Worm (Caenorhabditis elegans) whole organism, young adult: ENCODE results near the gene C01G10.10.
A peak's percentile ranks its signal among the peaks of the same experiment; 100 is the strongest.
"Not testable (repeated sequence)": the region's sequence is repeated elsewhere in the genome, so short reads cannot be mapped to it uniquely, and the experiment has no call there.

Experiments used
- F33H1.4 ChIP-seq: fragments of 200-800 bp; sonication (Bioruptor generic); IDR thresholded peaks from 2 replicates; pipeline ENCODE4 v1.3.6; 2022; ENCODE audit warnings: missing genetic modification reagents, missing genetic modification characterization, missing compliant biosample characterization
- F57C9.4 ChIP-seq: sonication (generic microtip); optimal IDR thresholded peaks from 2 replicates; lab custom pipeline; 2017; ENCODE audit warnings: mild to moderate bottlenecking, missing genetic modification characterization, missing compliant biosample characterization
- K12H6.12 ChIP-seq: fragments of 200-800 bp; sonication (Bioruptor generic); optimal IDR thresholded peaks from 2 replicates; lab custom pipeline; 2018; ENCODE audit warnings: mild to moderate bottlenecking, missing genetic modification characterization, missing compliant biosample characterization
- Y79H2A.3 ChIP-seq: fragments of 200-800 bp; sonication (Bioruptor generic); conservative IDR thresholded peaks from 2 replicates; pipeline ENCODE4 v1.3.6; 2022; ENCODE audit warnings: missing genetic modification reagents, missing genetic modification characterization, missing compliant biosample characterization
- Y95B8A.8 ChIP-seq: fragments of 200-800 bp; sonication (Bioruptor generic); IDR thresholded peaks from 2 replicates; pipeline ENCODE4 v1.3.6; 2022; ENCODE audit warnings: missing genetic modification reagents, missing genetic modification characterization, missing compliant biosample characterization
- aptf-2 ChIP-seq: fragments of 200-800 bp; sonication (Bioruptor generic); conservative IDR thresholded peaks from 2 replicates; pipeline ENCODE4 v1.3.6; 2022; ENCODE audit warnings: missing genetic modification reagents, missing genetic modification characterization, missing compliant biosample characterization
- ceh-100 ChIP-seq: fragments of 200-800 bp; sonication (Bioruptor generic); IDR thresholded peaks from 2 replicates; pipeline ENCODE4 v1.3.6; 2022; ENCODE audit warnings: missing genetic modification reagents, missing genetic modification characterization, missing compliant biosample characterization
- ekl-4 ChIP-seq: fragments of 200-800 bp; sonication (Bioruptor generic); IDR thresholded peaks from 2 replicates; pipeline ENCODE4 v1.3.6; 2022; ENCODE audit warnings: missing genetic modification reagents, missing genetic modification characterization, missing compliant biosample characterization
- ets-4 ChIP-seq: fragments of 200-800 bp; sonication (Bioruptor generic); optimal IDR thresholded peaks from 2 replicates; lab custom pipeline; 2018; ENCODE audit warnings: mild to moderate bottlenecking, missing genetic modification characterization, missing compliant biosample characterization
- hmg-1.2 ChIP-seq: fragments of 200-800 bp; sonication (Bioruptor generic); IDR thresholded peaks from 2 replicates; pipeline ENCODE4 v1.3.6; 2022; ENCODE audit warnings: missing genetic modification reagents, missing genetic modification characterization, missing compliant biosample characterization
- lsy-27 ChIP-seq: sonication (generic microtip); optimal IDR thresholded peaks from 2 replicates; lab custom pipeline; 2017; ENCODE audit warnings: missing genetic modification characterization, mild to moderate bottlenecking, missing compliant biosample characterization, antibody characterized with exemption, missing genotype, borderline replicate concordance; ENCODE audit not compliant: insufficient read depth
- madf-10 ChIP-seq: sonication (generic microtip); optimal IDR thresholded peaks from 2 replicates; lab custom pipeline; 2016; ENCODE audit warnings: mild to moderate bottlenecking, missing genetic modification characterization, missing compliant biosample characterization
- nhr-120 ChIP-seq: fragments of 200-800 bp; sonication (Bioruptor generic); IDR thresholded peaks from 2 replicates; pipeline ENCODE4 v1.3.6; 2022; ENCODE audit warnings: missing genetic modification characterization, missing compliant biosample characterization

C01G10.10 gene

DNA sequence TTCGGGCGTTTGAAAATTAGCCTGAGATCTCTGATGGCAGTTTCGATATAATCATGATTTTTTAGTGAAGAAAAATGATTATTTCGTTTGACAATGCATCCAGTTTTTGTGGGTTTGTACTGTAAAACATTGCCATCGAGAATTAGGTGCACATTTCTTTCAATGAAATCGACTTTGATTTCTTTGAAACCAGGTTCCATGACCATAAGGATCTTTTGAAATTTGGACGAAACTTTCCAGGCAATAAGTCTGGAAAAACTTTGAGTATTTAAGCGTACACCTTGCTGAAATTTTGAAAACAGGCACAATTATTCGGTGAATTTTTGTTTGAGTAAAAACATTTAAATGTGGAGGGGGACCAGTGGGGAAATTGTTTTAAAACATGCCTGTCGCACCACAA lies 30.5 kb downstream of the C01G10.10 start:
- no peak for TF ChIP-seq nhr-120 (GFP tag; lab: Robert Waterston, UW)
- no peak for TF ChIP-seq madf-10
- TF ChIP-seq lsy-27 (tag; lab: Kevin White, UChicago), result no peak
- TF ChIP-seq F33H1.4 (GFP tag; lab: Robert Waterston, UW), result no peak
- no peak for TF ChIP-seq ceh-100 (GFP tag; lab: Robert Waterston, UW)
- TF ChIP-seq ekl-4 (GFP tag; lab: Robert Waterston, UW), result no peak
- TF ChIP-seq, all 124 proteins: peak for 0

DNA sequence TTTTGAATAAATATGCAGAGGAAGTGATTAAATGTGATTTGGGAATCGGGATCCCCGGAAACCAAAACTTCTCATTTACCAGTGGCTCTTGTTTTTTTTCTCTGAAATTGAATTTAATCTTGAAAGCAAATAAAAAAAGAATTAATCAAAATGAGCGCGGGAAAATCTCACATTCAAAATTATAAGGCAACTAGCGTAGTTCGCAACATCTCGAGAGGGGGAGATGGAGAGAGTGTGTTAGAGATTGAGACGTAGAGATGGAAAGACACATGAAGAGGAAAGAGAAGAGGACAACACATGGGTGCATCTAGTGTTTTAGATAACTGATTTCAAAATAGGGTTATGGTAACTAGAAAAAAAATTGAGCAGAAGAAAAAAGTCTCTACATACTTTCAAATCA lies 34.1 kb downstream of the C01G10.10 start, which contains the start of gene sdc-3:
sdc-3 (minus strand) TSS at position 101 of the 400 bp plus-strand sequence.
- no peak for TF ChIP-seq Y95B8A.8 (GFP tag; lab: Robert Waterston, UW)
- TF ChIP-seq hmg-1.2 (GFP tag; lab: Robert Waterston, UW), result peak; percentile 76; the same call in 1 of the 2 replicates
- TF ChIP-seq, all 124 proteins: peak for 1

DNA sequence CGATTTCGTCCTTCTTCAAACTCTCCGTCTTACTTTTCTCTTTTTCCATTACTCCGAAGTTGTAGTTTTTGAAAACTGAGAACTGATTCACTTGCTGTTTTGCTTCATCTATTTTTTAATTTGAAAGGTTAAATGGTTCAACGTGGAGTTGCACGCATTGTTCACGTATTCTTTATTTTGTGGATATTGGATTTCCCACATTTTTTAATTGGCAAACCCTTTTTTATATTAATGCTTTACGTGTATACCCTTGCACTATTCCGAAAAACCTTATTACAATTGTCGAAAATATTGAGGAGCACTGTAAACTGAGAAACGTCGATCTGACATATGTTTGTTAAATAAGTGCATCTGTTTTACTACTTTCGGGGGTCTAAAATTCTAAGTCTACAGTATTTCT lies 45.5 kb downstream of the C01G10.10 start, which contains the start of gene melo-3:
melo-3 (minus strand) TSS at position 101 of the 400 bp plus-strand sequence.
- not testable (repeated sequence) for TF ChIP-seq ceh-100 (GFP tag; lab: Robert Waterston, UW); F57C9.4 (tag; lab: Kevin White, UChicago); ets-4

DNA sequence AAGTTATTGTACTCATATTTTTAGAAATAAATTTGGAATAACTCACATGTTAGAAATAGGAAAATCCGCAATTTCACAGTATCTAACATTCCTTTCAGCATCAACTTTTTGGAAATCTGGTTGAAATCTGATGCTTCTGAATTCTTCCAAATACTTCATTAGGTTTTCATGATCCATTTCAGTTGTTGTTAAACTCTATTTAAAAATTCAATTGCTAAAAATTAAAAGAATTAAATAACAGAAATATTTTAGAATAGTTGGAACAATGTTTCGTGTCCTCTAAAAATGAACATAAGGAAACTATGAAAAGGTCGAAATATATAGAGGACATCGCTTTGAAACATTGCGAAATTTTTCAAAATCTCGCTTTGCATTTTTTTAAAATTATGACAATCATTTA lies 50.9 kb downstream of the C01G10.10 start, which contains the start of gene cng-1:
cng-1 (minus strand) TSS at position 101 of the 400 bp plus-strand sequence.
- not testable (repeated sequence) for TF ChIP-seq Y79H2A.3 (GFP tag; lab: Robert Waterston, UW); aptf-2 (GFP tag; lab: Robert Waterston, UW); K12H6.12
